Fruit fly (Drosophila melanogaster): ENCODE measurements around the gene CG31948.

CG31948 gene

DNA sequence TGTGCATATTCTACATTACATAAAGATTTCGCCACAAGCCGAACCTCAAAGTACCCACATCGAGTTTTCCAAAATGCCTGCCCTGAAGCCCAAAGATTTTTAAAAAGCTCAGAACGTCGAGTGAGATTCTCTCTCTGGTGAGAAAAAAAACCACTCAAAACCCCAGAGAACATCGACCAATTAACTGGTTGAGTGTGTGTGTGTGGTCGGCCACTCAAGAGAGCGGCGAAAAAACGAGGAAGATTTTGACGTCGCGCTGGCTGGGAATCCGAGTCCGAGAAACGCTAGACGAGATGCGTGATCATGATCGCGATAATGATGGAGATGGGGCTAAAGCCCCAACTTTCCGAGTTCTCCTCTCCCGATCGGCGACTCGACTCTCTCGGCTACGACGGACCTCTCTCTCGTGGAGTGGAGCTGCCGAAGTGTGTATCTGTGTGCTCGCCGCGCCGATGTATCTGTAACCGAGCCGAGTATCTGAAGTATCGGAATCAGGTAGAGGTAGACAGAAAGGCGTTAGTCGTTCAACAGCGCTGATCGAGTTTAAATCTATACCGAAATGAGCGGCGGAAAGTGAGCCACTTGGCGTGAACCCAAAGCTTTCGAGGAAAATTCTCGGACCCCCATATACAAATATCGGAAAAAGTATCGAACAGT lies 34.3 kb upstream of the CG31948 start (continued):
- no peak for TF ChIP-seq salr (GFP tag; optimal IDR thresholded peaks at IDR 0.05)
- no peak for TF ChIP-seq CG34406 (GFP tag; optimal IDR thresholded peaks at IDR 0.05)
- TF ChIP-seq fd59A (GFP tag; optimal IDR thresholded peaks at IDR 0.05): no peak
- TF ChIP-seq svp (GFP tag): peak; percentile 47
- TF ChIP-seq ss (GFP tag; optimal IDR thresholded peaks at IDR 0.05): peak; percentile 32 to 60
- TF ChIP-seq CG8119 (GFP tag; IDR thresholded peaks at IDR 0.05): 0 out of 3 replicates have a peak, but pooled peaks have one; percentile 20
- TF ChIP-seq CG8319 (GFP tag; optimal IDR thresholded peaks at IDR 0.05): no peak
- TF ChIP-seq Eip93F (GFP tag; optimal IDR thresholded peaks at IDR 0.05): no peak
- peak; percentile 70 for TF ChIP-seq Eip78C (GFP tag)
- 0 out of 2 replicates have a peak, but pooled peaks have one; percentile 17 for TF ChIP-seq CG15336 (GFP tag; IDR thresholded peaks at IDR 0.05)
- no peak for TF ChIP-seq OdsH (GFP tag; optimal IDR thresholded peaks at IDR 0.05)
- no peak for TF ChIP-seq CG6792 (GFP tag; optimal IDR thresholded peaks at IDR 0.05)
- TF ChIP-seq achi (GFP tag; optimal IDR thresholded peaks at IDR 0.05): no peak
- no peak for TF ChIP-seq CG10631 (GFP tag; optimal IDR thresholded peaks at IDR 0.05)
- TF ChIP-seq topi (GFP tag; optimal IDR thresholded peaks at IDR 0.05): no peak
- no peak for TF ChIP-seq Lpt (GFP tag; optimal IDR thresholded peaks at IDR 0.05)
- TF ChIP-seq esn (GFP tag; optimal IDR thresholded peaks at IDR 0.05): no peak
- peak; percentile 5 for TF ChIP-seq dsx (GFP tag; optimal IDR thresholded peaks at IDR 0.05; ENCODE audit: poor library complexity, severe bottlenecking)
- 0 out of 3 replicates have a peak, but pooled peaks have one; percentile 10 for TF ChIP-seq eg (GFP tag; IDR thresholded peaks at IDR 0.05)
- TF ChIP-seq Smox (GFP tag; optimal IDR thresholded peaks at IDR 0.05): no peak
- no peak for TF ChIP-seq CG11902 (GFP tag; optimal IDR thresholded peaks at IDR 0.05)
- TF ChIP-seq vri (GFP tag; optimal IDR thresholded peaks at IDR 0.05): no peak
- TF ChIP-seq fd85E (GFP tag; optimal IDR thresholded peaks at IDR 0.05): no peak
- no peak for TF ChIP-seq CG11294 (GFP tag; IDR thresholded peaks at IDR 0.05)
- no peak for TF ChIP-seq Met (GFP tag; optimal IDR thresholded peaks at IDR 0.05)
- no peak for TF ChIP-seq CG31627 (GFP tag; optimal IDR thresholded peaks at IDR 0.05)
- no peak for TF ChIP-seq Hr4 (GFP tag; optimal IDR thresholded peaks at IDR 0.05)
- no peak for TF ChIP-seq dac (GFP tag; optimal IDR thresholded peaks at IDR 0.05)
- TF ChIP-seq CG9139 (GFP tag; optimal IDR thresholded peaks at IDR 0.05): no peak

dm6 chr2L:2449665-2450064 lies 33.1 kb upstream of the CG31948 start:
- TF ChIP-seq spab (GFP tag; optimal IDR thresholded peaks at IDR 0.05): no peak
- TF ChIP-seq topi (GFP tag; optimal IDR thresholded peaks at IDR 0.05): no peak
- TF ChIP-seq cyc (GFP tag; optimal IDR thresholded peaks at IDR 0.05): no peak
- TF ChIP-seq fd85E (GFP tag; optimal IDR thresholded peaks at IDR 0.05): no peak
- no peak for TF ChIP-seq vri (GFP tag; optimal IDR thresholded peaks at IDR 0.05)
- no peak for TF ChIP-seq CG6808 (GFP tag; optimal IDR thresholded peaks at IDR 0.05)
- TF ChIP-seq CG6163 (GFP tag; IDR thresholded peaks at IDR 0.05): no peak
- no peak for TF ChIP-seq CG8119 (GFP tag; IDR thresholded peaks at IDR 0.05)

DNA sequence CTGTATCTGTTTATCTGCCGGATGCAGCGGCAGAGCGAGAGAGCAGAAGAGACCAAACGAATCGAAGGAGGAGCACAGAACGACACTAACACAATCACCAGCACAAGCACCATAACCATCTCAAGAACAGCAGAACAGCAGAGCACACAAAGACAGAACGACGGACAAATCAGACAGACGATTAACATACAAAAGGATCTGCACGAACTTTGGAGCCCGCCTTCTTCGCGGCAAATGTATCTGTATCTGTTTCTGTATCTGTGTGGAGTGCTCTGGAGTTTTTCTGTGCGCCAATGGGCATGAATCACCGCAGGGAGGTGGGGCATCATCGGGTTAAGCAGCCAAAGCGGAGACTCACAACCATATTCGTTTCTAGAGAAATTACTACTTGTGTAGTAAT lies 32.0 kb upstream of the CG31948 start:
- no peak for TF ChIP-seq CG8119 (GFP tag; IDR thresholded peaks at IDR 0.05)
- peak; percentile 15 to 20 for TF ChIP-seq ss (GFP tag; optimal IDR thresholded peaks at IDR 0.05)

DNA sequence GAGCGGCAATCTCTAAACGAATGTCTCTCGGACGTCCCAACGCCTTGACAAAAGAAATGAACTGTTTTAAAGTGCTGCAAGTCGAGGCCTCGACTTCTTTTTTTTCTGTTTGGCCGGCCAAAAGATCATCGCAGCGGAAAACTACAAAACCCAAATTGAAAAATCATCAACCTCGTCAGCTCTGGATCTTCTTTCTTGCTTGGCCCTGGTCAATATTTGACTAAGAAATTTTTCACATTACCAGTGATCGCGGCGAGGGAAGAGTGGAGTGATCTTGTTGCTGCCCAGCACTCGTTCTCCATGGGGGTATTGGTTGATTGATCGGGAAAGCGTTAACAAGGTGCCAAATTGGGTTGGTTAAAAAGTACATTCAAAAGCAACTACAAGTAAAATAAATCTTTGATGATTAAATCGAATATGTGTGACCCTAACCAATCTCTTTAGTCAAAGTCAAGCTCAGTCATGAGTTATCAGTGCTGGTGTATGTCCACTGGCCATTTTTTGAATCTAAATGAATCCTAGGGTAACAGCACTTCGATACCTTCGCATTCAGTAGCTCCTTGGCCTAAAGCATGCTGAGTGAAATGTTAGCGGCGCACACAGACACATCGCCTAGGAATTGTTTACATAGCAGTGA lies 22.2 kb upstream of the CG31948 start:
- TF ChIP-seq esn (GFP tag; optimal IDR thresholded peaks at IDR 0.05): no peak
- TF ChIP-seq CG8319 (GFP tag; optimal IDR thresholded peaks at IDR 0.05): no peak
- peak; percentile 48 for TF ChIP-seq Eip78C (GFP tag)
- TF ChIP-seq fd59A (GFP tag; optimal IDR thresholded peaks at IDR 0.05): no peak
- TF ChIP-seq CG6163 (GFP tag; IDR thresholded peaks at IDR 0.05): no peak
- TF ChIP-seq CG32006 (GFP tag; optimal IDR thresholded peaks at IDR 0.05): peak; percentile 32
- no peak for TF ChIP-seq CG11294 (GFP tag; IDR thresholded peaks at IDR 0.05)
- TF ChIP-seq CG6808 (GFP tag; optimal IDR thresholded peaks at IDR 0.05): peak; percentile 26
- no peak for TF ChIP-seq CG6276 (GFP tag; optimal IDR thresholded peaks at IDR 0.05)
- peak; percentile 15 for TF ChIP-seq CG10631 (GFP tag; optimal IDR thresholded peaks at IDR 0.05)
- no peak for TF ChIP-seq CG11902 (GFP tag; optimal IDR thresholded peaks at IDR 0.05)
- TF ChIP-seq CG8119 (GFP tag; IDR thresholded peaks at IDR 0.05): no peak
- TF ChIP-seq fkh (GFP tag; optimal IDR thresholded peaks at IDR 0.05): peak; percentile 51
- TF ChIP-seq achi (GFP tag; optimal IDR thresholded peaks at IDR 0.05): peak; percentile 2
- TF ChIP-seq OdsH (GFP tag; optimal IDR thresholded peaks at IDR 0.05): no peak
- no peak for TF ChIP-seq Sox102F (GFP tag; optimal IDR thresholded peaks at IDR 0.05)
- no peak for TF ChIP-seq CG6792 (GFP tag; optimal IDR thresholded peaks at IDR 0.05)
- TF ChIP-seq Met (GFP tag; optimal IDR thresholded peaks at IDR 0.05): no peak
- peak; percentile 17 for TF ChIP-seq dsx (GFP tag; optimal IDR thresholded peaks at IDR 0.05; ENCODE audit: poor library complexity, severe bottlenecking)
- no peak for TF ChIP-seq CG16779 (tag; optimal IDR thresholded peaks at IDR 0.05)
- TF ChIP-seq Sox14 (GFP tag; optimal IDR thresholded peaks at IDR 0.05): peak; percentile 8
- peak; percentile 4 for TF ChIP-seq CG3032 (tag; optimal IDR thresholded peaks at IDR 0.05)
- TF ChIP-seq CG3919 (GFP tag; optimal IDR thresholded peaks at IDR 0.05): peak; percentile 18

Data from whole organism, prepupa.